Worm (Caenorhabditis elegans): ENCODE data around the gene K09F6.9.

ce11 chrII:2300861-2301260 lies 18.4 kb upstream of the K09F6.9 start, which contains the start of gene B0281.5:
- TF ChIP-seq nhr-6 (tag; optimal IDR thresholded peaks at IDR 0.05) (no peak), nhr-23 (tag; optimal IDR thresholded peaks at IDR 0.05) (no peak), nhr-129 (tag; optimal IDR thresholded peaks at IDR 0.05) (no peak), ztf-4 (tag; optimal IDR thresholded peaks at IDR 0.05) (no peak), ztf-11 (tag; optimal IDR thresholded peaks at IDR 0.05) (no peak), fos-1 (tag; optimal IDR thresholded peaks at IDR 0.05) (no peak), lsy-2 (tag; optimal IDR thresholded peaks at IDR 0.05) (no peak), elt-3 (tag; optimal IDR thresholded peaks at IDR 0.05) (no peak), nhr-11 (tag; optimal IDR thresholded peaks at IDR 0.05) (no peak), ama-1 (optimal IDR thresholded peaks at IDR 0.05) (no peak), lin-13 (GFP tag; optimal IDR thresholded peaks at IDR 0.05) (no peak)
